Worm (Caenorhabditis elegans) whole organism, L1 larva: ENCODE results near the gene irld-66.

ENCODE experiments used
- F16B12.6 ChIP-seq: fragments of 150-350 bp; optimal IDR thresholded peaks from 2 replicates; lab custom pipeline; 2014; ENCODE audit warnings: missing biosample characterization, missing genetic modification characterization
- aha-1 ChIP-seq: fragments of 150-350 bp; optimal IDR thresholded peaks from 2 replicates; lab custom pipeline; 2014; ENCODE audit warnings: missing biosample characterization, missing genetic modification characterization
- alr-1 ChIP-seq: fragments of 200-800 bp; sonication (Bioruptor generic); optimal IDR thresholded peaks from 2 replicates; lab custom pipeline; 2018; ENCODE audit warnings: borderline replicate concordance, mild to moderate bottlenecking, missing genetic modification characterization, missing compliant biosample characterization
- ama-1 ChIP-seq: fragments of 150-350 bp; optimal IDR thresholded peaks from 2 replicates; lab custom pipeline; 2014
- blmp-1 ChIP-seq: fragments of 150-350 bp; optimal IDR thresholded peaks from 2 replicates; lab custom pipeline; 2014; ENCODE audit warnings: missing biosample characterization, missing genetic modification characterization
- ceh-63 ChIP-seq: fragments of 200-800 bp; sonication (Bioruptor generic); optimal IDR thresholded peaks from 2 replicates; lab custom pipeline; 2018; ENCODE audit warnings: mild to moderate bottlenecking, missing genetic modification characterization, missing compliant biosample characterization
- ceh-8 ChIP-seq: fragments of 200-800 bp; sonication (Bioruptor generic); optimal IDR thresholded peaks from 2 replicates; lab custom pipeline; 2018; ENCODE audit warnings: mild to moderate bottlenecking, missing genetic modification characterization, moderate library complexity, missing compliant biosample characterization
- ceh-82 ChIP-seq, 3 experiments: fragments of 150-350 bp in 1 of 3; sonication (generic microtip) in 2 of 3; optimal IDR thresholded peaks; 2 replicates each; lab custom pipeline; 2014 to 2017; ENCODE audit warnings: missing biosample characterization in 3 of 3, missing genetic modification characterization in 3 of 3
- ceh-88 ChIP-seq: fragments of 200-800 bp; sonication (Bioruptor generic); IDR thresholded peaks from 2 replicates; pipeline ENCODE4 v1.3.6; 2022; ENCODE audit warnings: missing genetic modification characterization, missing compliant biosample characterization
- dpl-1 ChIP-seq, 3 experiments: fragments of 150-350 bp in 2 of 3; sonication (generic microtip) in 1 of 3; optimal IDR thresholded peaks; 2 replicates each; lab custom pipeline; 2014 to 2017; ENCODE audit warnings: missing biosample characterization in 3 of 3, missing genetic modification characterization in 3 of 3, missing genetic modification reagents in 3 of 3
- efl-1 ChIP-seq, 4 experiments: fragments of 150-350 bp; optimal IDR thresholded peaks in 3 of 4; peaks in 1 of 4; 1 replicate in 1 of 4; 2 replicates in 3 of 4; lab custom pipeline; 2014; ENCODE audit warnings: missing biosample characterization in 2 of 4, missing genetic modification characterization in 2 of 4, missing genetic modification reagents in 2 of 4
- elt-2 ChIP-seq: sonication (generic microtip); optimal IDR thresholded peaks from 2 replicates; lab custom pipeline; 2016; ENCODE audit warnings: missing genetic modification characterization, mild to moderate bottlenecking, inconsistent platforms, missing compliant biosample characterization, missing genetic modification reagents
- ets-5 ChIP-seq: fragments of 200-800 bp; sonication (Bioruptor generic); IDR thresholded peaks from 2 replicates; pipeline ENCODE4 v1.3.6; 2022; ENCODE audit warnings: missing genetic modification characterization, missing compliant biosample characterization
- fkh-8 ChIP-seq: sonication (generic microtip); optimal IDR thresholded peaks from 2 replicates; lab custom pipeline; 2016; ENCODE audit warnings: mild to moderate bottlenecking, missing genetic modification characterization, missing compliant biosample characterization
- grh-1 ChIP-seq: fragments of 200-800 bp; sonication (Bioruptor generic); IDR thresholded peaks from 2 replicates; pipeline ENCODE4 v1.3.6; 2022; ENCODE audit warnings: missing genetic modification reagents, missing genetic modification characterization, missing compliant biosample characterization
- isw-1 ChIP-seq: fragments of 200-800 bp; sonication (Bioruptor generic); IDR thresholded peaks from 2 replicates; pipeline ENCODE4 v1.3.6; 2022; ENCODE audit warnings: missing genetic modification characterization, missing compliant biosample characterization
- jun-1 ChIP-seq: fragments of 150-350 bp; optimal IDR thresholded peaks from 2 replicates; lab custom pipeline; 2014; ENCODE audit warnings: missing biosample characterization, missing genetic modification reagents, missing genetic modification characterization
- lin-14 ChIP-seq: fragments of 200-800 bp; sonication (Bioruptor generic); optimal IDR thresholded peaks from 2 replicates; lab custom pipeline; 2018; ENCODE audit warnings: mild to moderate bottlenecking, missing genetic modification characterization, moderate library complexity, missing compliant biosample characterization
- lin-35 ChIP-seq, 2 experiments: fragments of 150-350 bp; optimal IDR thresholded peaks; 2 replicates each; lab custom pipeline; 2014; ENCODE audit warnings: missing biosample characterization in 2 of 2, missing genetic modification characterization in 2 of 2, missing genetic modification reagents in 2 of 2
- mab-9 ChIP-seq: fragments of 200-800 bp; sonication (Bioruptor generic); IDR thresholded peaks from 2 replicates; pipeline ENCODE4 v1.3.6; 2022; ENCODE audit warnings: missing genetic modification reagents, missing genetic modification characterization, missing compliant biosample characterization
- mef-2 ChIP-seq: fragments of 150-350 bp; optimal IDR thresholded peaks from 2 replicates; lab custom pipeline; 2014; ENCODE audit warnings: missing biosample characterization, missing genetic modification characterization
- mep-1 ChIP-seq: fragments of 150-350 bp; optimal IDR thresholded peaks from 2 replicates; lab custom pipeline; 2014; ENCODE audit warnings: missing biosample characterization, missing genetic modification characterization
- nhr-237 ChIP-seq: fragments of 150-350 bp; optimal IDR thresholded peaks from 2 replicates; lab custom pipeline; 2014; ENCODE audit warnings: missing biosample characterization, missing genetic modification characterization
- nhr-90 ChIP-seq: sonication (generic microtip); optimal IDR thresholded peaks from 2 replicates; lab custom pipeline; 2016; ENCODE audit warnings: mild to moderate bottlenecking, missing genetic modification characterization, missing compliant biosample characterization; ENCODE audit not compliant: poor library complexity
- pag-3 ChIP-seq: sonication (generic microtip); optimal IDR thresholded peaks from 2 replicates; lab custom pipeline; 2017; ENCODE audit warnings: missing genetic modification characterization, mild to moderate bottlenecking, missing compliant biosample characterization, antibody characterized with exemption, borderline replicate concordance; ENCODE audit not compliant: insufficient read depth
- pqm-1 ChIP-seq: sonication (generic microtip); optimal IDR thresholded peaks from 3 replicates; lab custom pipeline; 2017; ENCODE audit warnings: missing biosample characterization, missing genetic modification characterization
- sup-37 ChIP-seq: fragments of 200-800 bp; sonication (Bioruptor generic); optimal IDR thresholded peaks from 2 replicates; lab custom pipeline; 2018; ENCODE audit warnings: mild to moderate bottlenecking, missing genetic modification characterization, missing compliant biosample characterization
- unc-30 ChIP-seq: sonication (generic microtip); optimal IDR thresholded peaks from 2 replicates; lab custom pipeline; 2017; ENCODE audit warnings: missing biosample characterization, missing genetic modification characterization
- unc-62 ChIP-seq: fragments of 150-350 bp; optimal IDR thresholded peaks from 2 replicates; lab custom pipeline; 2014; ENCODE audit warnings: missing biosample characterization, missing genetic modification reagents, missing genetic modification characterization
- vab-15 ChIP-seq: sonication (generic microtip); optimal IDR thresholded peaks from 2 replicates; lab custom pipeline; 2017; ENCODE audit warnings: missing genotype, mild to moderate bottlenecking, missing genetic modification characterization, missing compliant biosample characterization
- ztf-4 ChIP-seq: fragments of 150-350 bp; optimal IDR thresholded peaks from 2 replicates; lab custom pipeline; 2014; ENCODE audit warnings: missing biosample characterization, missing genetic modification characterization

irld-66 gene

DNA sequence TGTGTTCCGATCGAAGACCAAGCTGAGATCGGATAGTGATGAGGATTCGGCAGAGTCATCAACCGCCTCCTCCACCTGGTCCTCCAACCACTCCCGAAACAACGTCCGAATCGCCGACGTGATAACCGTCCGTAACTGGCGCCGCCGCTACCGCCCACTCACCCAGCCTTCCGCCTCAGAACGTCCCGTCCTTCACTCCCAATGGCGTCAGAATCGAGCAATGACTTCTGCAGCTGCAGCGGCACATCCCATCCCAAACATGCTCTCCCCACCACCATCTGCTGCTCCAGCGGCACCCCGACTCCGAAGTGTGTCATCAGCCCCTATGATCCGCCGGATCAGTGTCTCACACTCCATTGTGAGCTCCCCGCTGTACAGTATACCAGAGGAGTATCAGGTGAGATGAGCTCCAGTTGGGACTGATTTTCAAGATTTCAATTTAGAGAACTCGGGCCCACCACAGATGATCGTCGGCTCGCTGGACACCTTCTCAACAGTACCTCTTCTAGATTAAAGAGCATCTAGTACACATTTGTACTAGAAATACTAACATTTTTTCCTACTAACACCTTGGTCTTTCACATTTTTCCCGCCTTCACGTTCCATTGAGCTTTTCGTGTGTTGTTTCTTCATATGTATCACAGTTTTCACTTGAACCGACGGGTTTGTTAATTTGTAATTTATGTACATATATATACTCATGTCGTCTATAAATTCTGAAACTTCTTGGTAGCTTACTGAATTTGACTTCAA lies 14.7 kb downstream of the irld-66 start:
- TF ChIP-seq efl-1 (optimal IDR thresholded peaks at IDR 0.05; lab: Kevin White, UChicago) (no peak), efl-1 (GFP tag; optimal IDR thresholded peaks at IDR 0.05 in 1 of 2; lab: Kevin White, UChicago) (peak in 1 of 2 experiments; percentile 51), ceh-63 (GFP tag; lab: Kevin White, UChicago) (no peak)
- TF ChIP-seq, all 84 proteins: peak for 1

DNA sequence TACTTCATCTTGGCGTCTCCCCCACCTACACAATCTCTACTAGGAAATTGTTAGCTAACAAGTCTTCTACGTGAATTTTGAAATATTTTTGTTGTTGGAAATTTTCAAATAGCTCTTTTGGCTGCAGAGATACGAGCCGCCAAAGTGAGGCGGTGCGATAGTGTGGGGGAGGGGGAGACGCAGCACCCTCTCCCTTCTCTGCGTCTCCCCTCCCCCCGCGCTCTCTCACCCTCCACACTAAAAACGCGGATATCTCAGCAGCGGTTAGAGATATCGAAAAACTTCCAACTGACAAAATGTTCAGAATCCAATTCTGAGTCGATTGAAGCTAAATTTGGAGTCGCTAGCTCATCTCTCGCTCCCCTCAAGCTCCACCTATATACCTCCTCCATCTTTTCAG lies 15.6 kb downstream of the irld-66 start:
- TF ChIP-seq efl-1 (optimal IDR thresholded peaks at IDR 0.05; lab: Kevin White, UChicago) (no peak), efl-1 (GFP tag; optimal IDR thresholded peaks at IDR 0.05 in 1 of 2; lab: Kevin White, UChicago) (peak in 1 of 2 experiments; percentile 18), ceh-82 (tag; optimal IDR thresholded peaks at IDR 0.05; lab: Kevin White, UChicago) (no peak)
- TF ChIP-seq, all 84 proteins: peak for 1

DNA sequence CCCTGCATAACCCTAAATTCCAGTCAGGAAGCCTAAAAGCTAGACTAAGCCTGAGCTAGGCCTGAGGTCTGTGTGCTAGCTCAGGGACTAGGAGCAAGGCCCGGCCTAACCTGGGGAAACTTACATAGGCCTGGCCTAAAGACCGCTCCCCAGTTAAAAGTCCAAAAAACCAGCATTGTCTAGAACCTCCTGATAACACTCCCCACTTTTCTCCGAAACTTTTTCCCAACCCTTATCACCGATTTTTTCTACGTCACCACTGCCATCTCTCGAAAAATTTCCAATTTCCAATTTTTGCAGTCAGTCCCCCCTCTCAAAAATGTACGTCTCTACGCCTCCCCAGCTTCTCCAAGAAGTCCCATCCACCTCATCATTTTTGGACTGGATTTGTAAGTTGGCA lies 17.0 kb downstream of the irld-66 start, which contains the start of gene ZK355.2:
Gene ZK355.2 (plus strand): TSS at position 301 of the 400 bp plus-strand sequence.
- TF ChIP-seq ama-1 (no peak), fkh-8 (no peak), vab-15 (no peak), pqm-1 (tag; lab: Kevin White, UChicago) (peak; percentile 50), aha-1 (tag; lab: Kevin White, UChicago) (no peak), sup-37 (GFP tag; lab: Kevin White, UChicago) (no peak), grh-1 (GFP tag; lab: Robert Waterston, UW) (no peak), mep-1 (tag; lab: Kevin White, UChicago) (no peak)

DNA sequence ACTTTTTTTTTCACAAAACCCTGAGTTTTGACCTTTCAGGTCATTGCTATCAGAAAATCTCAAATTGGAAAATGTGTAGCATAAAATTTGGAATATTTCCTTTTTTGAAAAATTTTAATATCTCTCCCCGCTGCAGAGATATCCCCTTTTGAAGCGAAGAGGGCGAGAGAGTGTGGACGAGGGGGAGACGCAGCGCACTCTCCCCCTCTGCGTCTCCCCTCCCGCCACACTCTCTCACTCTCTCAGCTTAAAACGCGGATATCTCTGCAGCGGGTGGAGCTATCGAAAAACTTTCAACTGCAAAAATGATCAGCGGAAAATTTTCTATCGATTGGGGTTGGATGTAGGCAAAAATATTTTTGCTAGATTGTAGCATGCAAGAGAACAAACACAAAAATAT lies 17.9 kb downstream of the irld-66 start:
- no peak for TF ChIP-seq ceh-88
- TF ChIP-seq pqm-1 (tag; lab: Kevin White, UChicago), result no peak
- no peak for TF ChIP-seq blmp-1 (tag; lab: Kevin White, UChicago)
- TF ChIP-seq efl-1 (optimal IDR thresholded peaks at IDR 0.05; lab: Kevin White, UChicago), result no peak
- TF ChIP-seq efl-1 (GFP tag; optimal IDR thresholded peaks at IDR 0.05 in 1 of 2; lab: Kevin White, UChicago), result no peak
- TF ChIP-seq mab-9 (GFP tag; lab: Robert Waterston, UW), result no peak
- no peak for TF ChIP-seq nhr-237 (tag; lab: Kevin White, UChicago)
- TF ChIP-seq ceh-82 (tag; optimal IDR thresholded peaks at IDR 0.05; lab: Kevin White, UChicago), result no peak
- TF ChIP-seq jun-1, result no peak
- no peak for TF ChIP-seq pag-3 (tag; lab: Kevin White, UChicago)
- no peak for TF ChIP-seq nhr-90 (tag; lab: Kevin White, UChicago)
- no peak for TF ChIP-seq ceh-8 (GFP tag; lab: Kevin White, UChicago)
- no peak for TF ChIP-seq unc-30 (tag; lab: Kevin White, UChicago)

DNA sequence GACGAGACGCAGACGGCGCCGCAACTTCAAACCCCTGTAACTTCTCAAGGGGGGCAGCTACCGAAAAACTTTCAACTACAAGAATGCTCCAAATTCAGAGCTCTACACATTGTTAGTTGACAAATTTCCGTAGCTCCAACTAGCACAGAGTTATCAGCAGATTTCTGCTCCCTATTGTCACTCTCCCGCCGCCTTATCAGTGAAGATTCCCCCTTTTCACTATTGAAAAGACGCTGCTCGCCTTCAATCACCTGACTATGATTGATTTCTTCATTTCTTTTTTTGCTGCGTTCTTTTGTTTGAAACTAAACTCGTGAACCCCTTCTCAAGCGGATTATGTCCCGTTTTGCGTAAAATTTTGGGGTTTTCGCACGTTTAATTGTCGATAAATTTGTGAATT lies 18.3 kb downstream of the irld-66 start:
- TF ChIP-seq unc-62 (GFP tag; lab: Kevin White, UChicago), result no peak
- TF ChIP-seq lin-35 (GFP tag; optimal IDR thresholded peaks at IDR 0.05; lab: Kevin White, UChicago), result peak in 1 of 2 experiments; percentile 34
- peak; percentile 41 for TF ChIP-seq elt-2 (tag; lab: Kevin White, UChicago)
- TF ChIP-seq F16B12.6 (tag; lab: Kevin White, UChicago), result no peak

DNA sequence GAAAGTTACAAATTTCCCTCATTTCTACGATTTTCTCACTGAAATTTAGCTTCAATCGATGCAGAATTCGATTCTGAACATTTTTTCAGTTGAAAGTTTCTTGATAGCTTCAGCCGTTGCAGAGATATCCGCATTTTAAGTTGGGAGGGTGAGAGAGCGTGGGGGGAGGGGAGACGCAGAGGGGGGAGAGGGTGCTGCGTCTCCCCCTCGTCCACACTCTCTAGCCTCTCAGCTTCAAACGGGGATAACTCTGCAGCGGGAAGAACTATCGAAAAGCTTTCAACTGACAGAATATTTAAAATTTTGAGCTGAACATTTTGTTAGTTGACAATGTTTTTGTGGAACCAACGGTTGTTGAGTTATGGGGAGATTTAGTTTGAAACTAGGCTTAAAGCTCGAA lies 18.8 kb downstream of the irld-66 start:
- no peak for TF ChIP-seq isw-1
- TF ChIP-seq ets-5 (GFP tag; lab: Robert Waterston, UW), result no peak
- no peak for TF ChIP-seq alr-1 (tag; lab: Kevin White, UChicago)
- no peak for TF ChIP-seq ztf-4 (tag; lab: Kevin White, UChicago)
- no peak for TF ChIP-seq dpl-1 (GFP tag; optimal IDR thresholded peaks at IDR 0.05; lab: Kevin White, UChicago)
- no peak for TF ChIP-seq mef-2 (tag; lab: Kevin White, UChicago)
- no peak for TF ChIP-seq lin-14 (GFP tag; lab: Kevin White, UChicago)
